Worm (Caenorhabditis elegans) whole organism, L2 larva: Measurements from ENCODE around the gene C04B4.4.

Experiments
- F13H6.1 ChIP-seq: sonication (generic microtip); optimal IDR thresholded peaks from 2 replicates; lab custom pipeline; 2016; ENCODE audit warnings: missing genetic modification characterization, missing compliant biosample characterization
- Y55F3AM.14 ChIP-seq: fragments of 200-800 bp; sonication (Bioruptor generic); optimal IDR thresholded peaks from 2 replicates; lab custom pipeline; 2018; ENCODE audit warnings: mild to moderate bottlenecking, missing genetic modification characterization, missing compliant biosample characterization
- ZK546.5 ChIP-seq: sonication (generic microtip); optimal IDR thresholded peaks from 2 replicates; lab custom pipeline; 2017; ENCODE audit warnings: missing biosample characterization, missing genetic modification characterization
- ceh-16 ChIP-seq: fragments of 150-350 bp; optimal IDR thresholded peaks from 2 replicates; lab custom pipeline; 2014; ENCODE audit warnings: missing biosample characterization, missing genetic modification characterization
- crh-2 ChIP-seq: sonication (generic microtip); optimal IDR thresholded peaks from 2 replicates; lab custom pipeline; 2017; ENCODE audit warnings: missing biosample characterization, missing genetic modification characterization
- fos-1 ChIP-seq: fragments of 150-350 bp; optimal IDR thresholded peaks from 2 replicates; lab custom pipeline; 2014; ENCODE audit warnings: missing biosample characterization, missing genetic modification characterization
- gmeb-1 ChIP-seq: fragments of 150-350 bp; optimal IDR thresholded peaks from 2 replicates; lab custom pipeline; 2014; ENCODE audit warnings: missing biosample characterization, missing genetic modification characterization
- lin-11 ChIP-seq: fragments of 150-350 bp; sonication (generic microtip); optimal IDR thresholded peaks from 2 replicates; lab custom pipeline; 2014; ENCODE audit warnings: missing biosample characterization, missing genetic modification characterization, inconsistent platforms, mixed read lengths
- lin-39 ChIP-seq: fragments of 150-350 bp; optimal IDR thresholded peaks from 2 replicates; lab custom pipeline; 2014; ENCODE audit warnings: missing biosample characterization, missing genetic modification reagents, missing genetic modification characterization
- nhr-129 ChIP-seq: fragments of 150-350 bp; optimal IDR thresholded peaks from 2 replicates; lab custom pipeline; 2014; ENCODE audit warnings: missing biosample characterization, missing genetic modification characterization
- nhr-21 ChIP-seq: fragments of 150-350 bp; optimal IDR thresholded peaks from 2 replicates; lab custom pipeline; 2014; ENCODE audit warnings: missing biosample characterization, missing genetic modification characterization
- peb-1 ChIP-seq: fragments of 150-350 bp; optimal IDR thresholded peaks from 2 replicates; lab custom pipeline; 2014; ENCODE audit warnings: missing biosample characterization, missing genetic modification characterization
- skn-1 ChIP-seq: sonication (generic microtip); optimal IDR thresholded peaks from 2 replicates; lab custom pipeline; 2017; ENCODE audit warnings: missing biosample characterization, missing genetic modification characterization
- sma-3 ChIP-seq: sonication (generic microtip); optimal IDR thresholded peaks from 2 replicates; lab custom pipeline; 2016; ENCODE audit warnings: missing genetic modification reagents, missing genetic modification characterization, missing compliant biosample characterization
- snpc-4 ChIP-seq: fragments of 150-350 bp; optimal IDR thresholded peaks from 2 replicates; lab custom pipeline; 2014; ENCODE audit warnings: missing biosample characterization, missing genetic modification characterization
- unc-39 ChIP-seq: fragments of 150-350 bp; optimal IDR thresholded peaks from 2 replicates; lab custom pipeline; 2014; ENCODE audit warnings: missing biosample characterization, missing genetic modification characterization
- unc-55 ChIP-seq: fragments of 150-350 bp; sonication (generic microtip); optimal IDR thresholded peaks from 3 replicates; lab custom pipeline; 2014; ENCODE audit warnings: missing biosample characterization, missing genetic modification reagents, missing genetic modification characterization
- unc-62 ChIP-seq: fragments of 150-350 bp; optimal IDR thresholded peaks from 2 replicates; lab custom pipeline; 2014; ENCODE audit warnings: missing biosample characterization, missing genetic modification reagents, missing genetic modification characterization
- ztf-11 ChIP-seq: sonication (generic microtip); optimal IDR thresholded peaks from 2 replicates; lab custom pipeline; 2017; ENCODE audit warnings: missing biosample characterization, missing genetic modification characterization

C04B4.4 gene

ce11 chrX:12335808-12336207, 45.2 kb downstream of the C04B4.4 start, which contains the start of gene srd-48:
Gene srd-48 (plus strand): TSS chrX:12336108.
- no peak for TF ChIP-seq ceh-16 (tag; lab: Kevin White, UChicago)
- no peak for TF ChIP-seq lin-11 (tag; lab: Kevin White, UChicago)
- no peak for TF ChIP-seq nhr-129
- TF ChIP-seq crh-2, result no peak
- no peak for TF ChIP-seq skn-1 (tag; lab: Kevin White, UChicago)
- TF ChIP-seq gmeb-1 (tag; lab: Kevin White, UChicago), result no peak
- no peak for TF ChIP-seq lin-39 (tag; lab: Kevin White, UChicago)
- TF ChIP-seq, all 48 proteins: peak for 0

ce11 chrX:12337846-12338490, 47.3 kb downstream of the C04B4.4 start, which contains the start of gene srd-44:
Gene srd-44 (plus strand): TSS chrX:12338440.
- peak; percentile 17 for TF ChIP-seq sma-3
- TF ChIP-seq F13H6.1 (tag; lab: Kevin White, UChicago), result no peak
- TF ChIP-seq crh-2, result peak; percentile 21
- no peak for TF ChIP-seq ZK546.5
- TF ChIP-seq fos-1 (tag; lab: Kevin White, UChicago), result peak; percentile 25
- peak; percentile 18 for TF ChIP-seq nhr-21 (tag; lab: Kevin White, UChicago)

- TF ChIP-seq peb-1 (tag; lab: Kevin White, UChicago), result no peak
- no peak for TF ChIP-seq snpc-4 (tag; lab: Kevin White, UChicago)
- TF ChIP-seq ztf-11 (tag; lab: Kevin White, UChicago), result no peak
- TF ChIP-seq unc-55, result no peak
- no peak for TF ChIP-seq Y55F3AM.14
- TF ChIP-seq unc-39 (tag; lab: Kevin White, UChicago), result no peak
- no peak for TF ChIP-seq unc-62 (GFP tag; lab: Kevin White, UChicago)
- TF ChIP-seq, all 48 proteins: peak for 0
Measured at ce11 chrX:12341338-12341737, 50.7 kb downstream of the C04B4.4 start, which contains the start of gene zig-2. Gene zig-2 (minus strand): TSS chrX:12341438.
